Worm (Caenorhabditis elegans): ENCODE results near the gene arrd-3.
"Not testable (repeated sequence)": the region's sequence is repeated elsewhere in the genome, so short reads cannot be mapped to it uniquely, and the experiment has no call there.

Gene arrd-3

DNA sequence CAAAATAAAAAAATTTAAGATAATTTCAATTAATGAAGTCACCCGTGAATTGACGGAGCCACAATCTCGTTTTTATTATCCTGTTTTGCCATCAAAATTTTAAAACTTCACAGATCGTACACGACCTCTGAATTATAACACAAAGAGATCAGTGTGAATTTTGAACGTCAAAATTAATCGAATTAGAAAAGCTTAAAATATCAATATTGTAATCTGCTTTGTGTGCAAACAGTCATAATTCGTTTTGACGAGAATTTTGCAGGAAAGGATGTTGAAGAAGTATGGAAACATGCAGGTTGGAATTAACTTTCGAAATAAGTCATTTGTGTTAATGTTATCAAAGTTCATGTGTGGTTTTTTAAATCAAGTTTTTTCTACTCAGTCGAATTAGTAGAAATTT, 49.5 kb downstream of the arrd-3 start, which contains the start of gene chil-21:
Gene chil-21, minus strand, starts transcription at position 101 of the 400 bp plus-strand sequence.
- TF ChIP-seq tbx-2 (tag; optimal IDR thresholded peaks at IDR 0.05); fkh-10 (GFP tag; optimal IDR thresholded peaks at IDR 0.05); elt-1 (tag; optimal IDR thresholded peaks at IDR 0.05): not testable (repeated sequence)
